Worm (Caenorhabditis elegans) whole organism, L1 larva: ENCODE data around the gene dsb-2.

Experiments
- C04F5.9 ChIP-seq: sonication (generic microtip); optimal IDR thresholded peaks from 2 replicates; lab custom pipeline; 2016; ENCODE audit warnings: missing genetic modification characterization, missing compliant biosample characterization
- F16B12.6 ChIP-seq: fragments of 150-350 bp; optimal IDR thresholded peaks from 2 replicates; lab custom pipeline; 2014; ENCODE audit warnings: missing biosample characterization, missing genetic modification characterization
- alr-1 ChIP-seq: fragments of 200-800 bp; sonication (Bioruptor generic); optimal IDR thresholded peaks from 2 replicates; lab custom pipeline; 2018; ENCODE audit warnings: borderline replicate concordance, mild to moderate bottlenecking, missing genetic modification characterization, missing compliant biosample characterization
- aly-2 ChIP-seq: fragments of 150-350 bp; optimal IDR thresholded peaks from 2 replicates; lab custom pipeline; 2014; ENCODE audit warnings: missing biosample characterization, missing genetic modification characterization
- ama-1 ChIP-seq: fragments of 150-350 bp; optimal IDR thresholded peaks from 2 replicates; lab custom pipeline; 2014
- dpl-1 ChIP-seq, 3 experiments: fragments of 150-350 bp in 2 of 3; sonication (generic microtip) in 1 of 3; optimal IDR thresholded peaks; 2 replicates each; lab custom pipeline; 2014 to 2017; ENCODE audit warnings: missing biosample characterization in 3 of 3, missing genetic modification characterization in 3 of 3, missing genetic modification reagents in 3 of 3
- dsc-1 ChIP-seq: sonication (generic microtip); optimal IDR thresholded peaks from 2 replicates; lab custom pipeline; 2016; ENCODE audit warnings: mild to moderate bottlenecking, missing genetic modification characterization, missing compliant biosample characterization
- efl-3 ChIP-seq: fragments of 200-800 bp; sonication (Bioruptor generic); optimal IDR thresholded peaks from 2 replicates; lab custom pipeline; 2018; ENCODE audit warnings: mild to moderate bottlenecking, missing genetic modification characterization, missing compliant biosample characterization
- egl-13 ChIP-seq: sonication (generic microtip); optimal IDR thresholded peaks from 2 replicates; lab custom pipeline; 2016; ENCODE audit warnings: missing genotype, missing genetic modification reagents, missing genetic modification characterization, missing compliant biosample characterization
- egl-27 ChIP-seq, 2 experiments: fragments of 150-350 bp in 1 of 2; sonication (generic microtip); optimal IDR thresholded peaks; 3 replicates each; lab custom pipeline; 2017 to 2018; ENCODE audit warnings: missing biosample characterization in 2 of 2, missing genetic modification characterization in 2 of 2, missing genetic modification reagents in 2 of 2
- elt-2 ChIP-seq: sonication (generic microtip); optimal IDR thresholded peaks from 2 replicates; lab custom pipeline; 2016; ENCODE audit warnings: missing genetic modification characterization, mild to moderate bottlenecking, inconsistent platforms, missing compliant biosample characterization, missing genetic modification reagents
- elt-3 ChIP-seq, 6 experiments: fragments of 150-350 bp in 1 of 6; sonication (generic microtip); optimal IDR thresholded peaks; 2 replicates each; lab custom pipeline; 2017 to 2018; ENCODE audit warnings: missing biosample characterization in 6 of 6, missing genetic modification characterization in 6 of 6, inconsistent platforms in 1 of 6
- fkh-4 ChIP-seq: sonication (generic microtip); optimal IDR thresholded peaks from 2 replicates; lab custom pipeline; 2016; ENCODE audit warnings: missing compliant biosample characterization, missing genetic modification characterization, borderline replicate concordance
- fkh-8 ChIP-seq: sonication (generic microtip); optimal IDR thresholded peaks from 2 replicates; lab custom pipeline; 2016; ENCODE audit warnings: mild to moderate bottlenecking, missing genetic modification characterization, missing compliant biosample characterization
- fos-1 ChIP-seq: fragments of 150-350 bp; optimal IDR thresholded peaks from 2 replicates; lab custom pipeline; 2014; ENCODE audit warnings: missing biosample characterization, missing genetic modification characterization
- grh-1 ChIP-seq: fragments of 200-800 bp; sonication (Bioruptor generic); IDR thresholded peaks from 2 replicates; pipeline ENCODE4 v1.3.6; 2022; ENCODE audit warnings: missing genetic modification reagents, missing genetic modification characterization, missing compliant biosample characterization
- hlh-17 ChIP-seq: fragments of 200-800 bp; sonication (Bioruptor generic); optimal IDR thresholded peaks from 2 replicates; lab custom pipeline; 2018; ENCODE audit warnings: missing genetic modification characterization, mild to moderate bottlenecking, missing compliant biosample characterization, moderate library complexity, borderline replicate concordance
- hpl-2 ChIP-seq: fragments of 150-350 bp; optimal IDR thresholded peaks from 2 replicates; lab custom pipeline; 2014; ENCODE audit warnings: missing biosample characterization, missing genetic modification reagents, missing genetic modification characterization
- isw-1 ChIP-seq: fragments of 200-800 bp; sonication (Bioruptor generic); IDR thresholded peaks from 2 replicates; pipeline ENCODE4 v1.3.6; 2022; ENCODE audit warnings: missing genetic modification characterization, missing compliant biosample characterization
- jun-1 ChIP-seq: fragments of 150-350 bp; optimal IDR thresholded peaks from 2 replicates; lab custom pipeline; 2014; ENCODE audit warnings: missing biosample characterization, missing genetic modification reagents, missing genetic modification characterization
- lin-13 ChIP-seq: fragments of 150-350 bp; optimal IDR thresholded peaks from 2 replicates; lab custom pipeline; 2014; ENCODE audit warnings: missing biosample characterization, missing genetic modification reagents, missing genetic modification characterization
- lin-14 ChIP-seq: fragments of 200-800 bp; sonication (Bioruptor generic); optimal IDR thresholded peaks from 2 replicates; lab custom pipeline; 2018; ENCODE audit warnings: mild to moderate bottlenecking, missing genetic modification characterization, moderate library complexity, missing compliant biosample characterization
- lin-15B ChIP-seq: fragments of 150-350 bp; sonication (generic microtip); optimal IDR thresholded peaks from 3 replicates; lab custom pipeline; 2014; ENCODE audit warnings: missing biosample characterization, missing genetic modification characterization
- lin-39 ChIP-seq: fragments of 150-350 bp; optimal IDR thresholded peaks from 2 replicates; lab custom pipeline; 2014; ENCODE audit warnings: missing biosample characterization, missing genetic modification reagents, missing genetic modification characterization
- lsy-2 ChIP-seq, 2 experiments: fragments of 150-350 bp; optimal IDR thresholded peaks; 2 replicates each; lab custom pipeline; 2014; ENCODE audit warnings: missing biosample characterization in 2 of 2, missing genetic modification characterization in 2 of 2
- mab-9 ChIP-seq: fragments of 200-800 bp; sonication (Bioruptor generic); IDR thresholded peaks from 2 replicates; pipeline ENCODE4 v1.3.6; 2022; ENCODE audit warnings: missing genetic modification reagents, missing genetic modification characterization, missing compliant biosample characterization
- mdl-1 ChIP-seq, 2 experiments: fragments of 150-350 bp; optimal IDR thresholded peaks; 2 replicates each; lab custom pipeline; 2014 to 2017; ENCODE audit warnings: missing biosample characterization in 2 of 2, missing genetic modification characterization in 2 of 2, inconsistent platforms in 1 of 2
- mep-1 ChIP-seq: fragments of 150-350 bp; optimal IDR thresholded peaks from 2 replicates; lab custom pipeline; 2014; ENCODE audit warnings: missing biosample characterization, missing genetic modification characterization
- nhr-11 ChIP-seq: fragments of 150-350 bp; optimal IDR thresholded peaks from 2 replicates; lab custom pipeline; 2014; ENCODE audit warnings: missing biosample characterization, missing genetic modification characterization
- nhr-12 ChIP-seq: sonication (generic microtip); optimal IDR thresholded peaks from 2 replicates; lab custom pipeline; 2017; ENCODE audit warnings: missing biosample characterization, missing genetic modification characterization
- nhr-237 ChIP-seq: fragments of 150-350 bp; optimal IDR thresholded peaks from 2 replicates; lab custom pipeline; 2014; ENCODE audit warnings: missing biosample characterization, missing genetic modification characterization
- nhr-76 ChIP-seq: sonication (generic microtip); optimal IDR thresholded peaks from 2 replicates; lab custom pipeline; 2017; ENCODE audit warnings: missing biosample characterization, missing genetic modification characterization
- nhr-84 ChIP-seq: sonication (generic microtip); optimal IDR thresholded peaks from 2 replicates; lab custom pipeline; 2017; ENCODE audit warnings: missing biosample characterization, missing genetic modification characterization
- nhr-85 ChIP-seq: sonication (generic microtip); peaks from one replicate; lab custom pipeline; 2016; ENCODE audit warnings: missing genetic modification characterization, inconsistent platforms, missing compliant biosample characterization
- pag-3 ChIP-seq: sonication (generic microtip); optimal IDR thresholded peaks from 2 replicates; lab custom pipeline; 2017; ENCODE audit warnings: missing genetic modification characterization, mild to moderate bottlenecking, missing compliant biosample characterization, antibody characterized with exemption, borderline replicate concordance; ENCODE audit not compliant: insufficient read depth
- pqm-1 ChIP-seq: sonication (generic microtip); optimal IDR thresholded peaks from 3 replicates; lab custom pipeline; 2017; ENCODE audit warnings: missing biosample characterization, missing genetic modification characterization
- snpc-4 ChIP-seq: fragments of 150-350 bp; optimal IDR thresholded peaks from 2 replicates; lab custom pipeline; 2014; ENCODE audit warnings: missing biosample characterization, missing genetic modification characterization
- snu-23 ChIP-seq: sonication (generic microtip); optimal IDR thresholded peaks from 2 replicates; lab custom pipeline; 2016; ENCODE audit warnings: missing genetic modification characterization, missing compliant biosample characterization
- sox-4 ChIP-seq: sonication (generic microtip); optimal IDR thresholded peaks from 2 replicates; lab custom pipeline; 2016; ENCODE audit warnings: missing genetic modification characterization, missing compliant biosample characterization
- sptf-1 ChIP-seq: fragments of 150-350 bp; optimal IDR thresholded peaks from 2 replicates; lab custom pipeline; 2014; ENCODE audit warnings: missing biosample characterization, missing genetic modification characterization
- swsn-7 ChIP-seq: sonication (generic microtip); optimal IDR thresholded peaks from 2 replicates; lab custom pipeline; 2016; ENCODE audit warnings: missing genetic modification characterization, missing compliant biosample characterization
- tbx-2 ChIP-seq: sonication (generic microtip); optimal IDR thresholded peaks from 2 replicates; lab custom pipeline; 2016; ENCODE audit warnings: missing genetic modification characterization, missing compliant biosample characterization
- tlp-1 ChIP-seq: fragments of 150-350 bp; optimal IDR thresholded peaks from 2 replicates; lab custom pipeline; 2014; ENCODE audit warnings: missing biosample characterization, missing genetic modification characterization
- unc-130 ChIP-seq: fragments of 150-350 bp; optimal IDR thresholded peaks from 2 replicates; lab custom pipeline; 2017; ENCODE audit warnings: missing biosample characterization, missing genetic modification characterization, inconsistent platforms
- unc-30 ChIP-seq: sonication (generic microtip); optimal IDR thresholded peaks from 2 replicates; lab custom pipeline; 2017; ENCODE audit warnings: missing biosample characterization, missing genetic modification characterization
- ztf-11 ChIP-seq, 2 experiments: sonication (generic microtip); optimal IDR thresholded peaks; 2 replicates each; lab custom pipeline; 2016 to 2017; ENCODE audit warnings: missing genetic modification characterization in 2 of 2, missing biosample characterization in 1 of 2, missing compliant biosample characterization in 1 of 2
- ztf-4 ChIP-seq: fragments of 150-350 bp; optimal IDR thresholded peaks from 2 replicates; lab custom pipeline; 2014; ENCODE audit warnings: missing biosample characterization, missing genetic modification characterization

Gene dsb-2

ce11 chrII:14383644-14384043, 27.3 kb upstream of the dsb-2 start, which contains the start of gene mes-2 (continued):
- TF ChIP-seq dsc-1 (tag; lab: Kevin White, UChicago) (peak; percentile 88), F16B12.6 (tag; lab: Kevin White, UChicago) (peak; percentile 70)

- TF ChIP-seq fkh-8 = no peak
- TF ChIP-seq elt-2 (tag; lab: Kevin White, UChicago) = no peak
- TF ChIP-seq sox-4 (tag; lab: Kevin White, UChicago) = no peak
- no peak for TF ChIP-seq dsc-1 (tag; lab: Kevin White, UChicago)
- no peak for TF ChIP-seq lin-13
- TF ChIP-seq ztf-11 (tag; optimal IDR thresholded peaks at IDR 0.05; lab: Kevin White, UChicago) = no peak
- no peak for TF ChIP-seq nhr-11 (tag; lab: Kevin White, UChicago)
- no peak for TF ChIP-seq F16B12.6 (tag; lab: Kevin White, UChicago)
- no peak for TF ChIP-seq nhr-85 (tag; lab: Kevin White, UChicago)
- TF ChIP-seq C04F5.9 (tag; lab: Kevin White, UChicago) = no peak
- TF ChIP-seq lin-14 = no peak
- TF ChIP-seq lin-15B (tag; lab: Kevin White, UChicago) = no peak
- TF ChIP-seq ztf-4 (tag; lab: Kevin White, UChicago) = no peak
These were observed 22.7 kb upstream of the dsb-2 start, which contains the start of gene F26H11.8 for ce11 chrII:14388213-14388612. TSS of gene F26H11.8 (plus strand) at chrII:14388513.

- TF ChIP-seq snu-23 (GFP tag; lab: Kevin White, UChicago) (peak; percentile 68), efl-3 (GFP tag; lab: Kevin White, UChicago) (no peak), nhr-12 (tag; lab: Kevin White, UChicago) (no peak), mdl-1 (tag; optimal IDR thresholded peaks at IDR 0.05; lab: Kevin White, UChicago) (peak in 1 of 2 experiments; percentile 52), egl-13 (tag; lab: Kevin White, UChicago) (no peak), fkh-8 (peak; percentile 23), snpc-4 (tag; lab: Kevin White, UChicago) (peak; percentile 9), unc-30 (tag; lab: Kevin White, UChicago) (no peak), pag-3 (no peak), ama-1 (lab: Kevin White, UChicago) (no peak), alr-1 (no peak), elt-3 (tag; optimal IDR thresholded peaks at IDR 0.05; lab: Kevin White, UChicago) (peak in 1 of 6 experiments; percentile 45), aly-2 (tag; lab: Kevin White, UChicago) (no peak), isw-1 (GFP tag; lab: Robert Waterston, UW) (no peak; the same call in 1 of the 2 replicates), unc-130 (peak; percentile 54), swsn-7 (tag; lab: Kevin White, UChicago) (peak; percentile 14), nhr-76 (no peak), lin-15B (tag; lab: Kevin White, UChicago) (peak; percentile 65), pqm-1 (no peak), lin-39 (tag; lab: Kevin White, UChicago) (no peak), tlp-1 (tag; lab: Kevin White, UChicago) (no peak), egl-27 (tag; optimal IDR thresholded peaks at IDR 0.05; lab: Kevin White, UChicago) (no peak), tbx-2 (peak; percentile 40), nhr-237 (tag; lab: Kevin White, UChicago) (no peak), jun-1 (tag; lab: Kevin White, UChicago) (no peak), dpl-1 (GFP tag; optimal IDR thresholded peaks at IDR 0.05; lab: Kevin White, UChicago) (peak; percentile 86 to 93 (median 89)), mep-1 (tag; lab: Kevin White, UChicago) (peak; percentile 15), hpl-2 (GFP tag; lab: Kevin White, UChicago) (no peak), C04F5.9 (tag; lab: Kevin White, UChicago) (no peak), lsy-2 (tag; optimal IDR thresholded peaks at IDR 0.05; lab: Kevin White, UChicago) (peak; percentile 56 to 89), grh-1 (GFP tag; lab: Robert Waterston, UW) (no peak), fkh-4 (tag; lab: Kevin White, UChicago) (no peak), hlh-17 (no peak), mab-9 (GFP tag; lab: Robert Waterston, UW) (no peak), lin-13 (peak; percentile 5), fos-1 (tag; lab: Kevin White, UChicago) (no peak), sptf-1 (no peak), nhr-85 (tag; lab: Kevin White, UChicago) (no peak), elt-2 (tag; lab: Kevin White, UChicago) (no peak), nhr-84 (tag; lab: Kevin White, UChicago) (no peak)
These were observed 20.7 kb upstream of the dsb-2 start, which contains the start of the genes kbp-3 and nurf-1 for ce11 chrII:14390036-14390763. TSS of gene kbp-3 (minus strand) at chrII:14390078. TSS of gene nurf-1 (plus strand) at chrII:14390713.
